Worm (Caenorhabditis elegans) whole organism, L1 larva: ENCODE data around the gene F08D12.3.

Source experiments
- F16B12.6 ChIP-seq: fragments of 150-350 bp; optimal IDR thresholded peaks from 2 replicates; lab custom pipeline; 2014; ENCODE audit warnings: missing biosample characterization, missing genetic modification characterization
- Y116A8C.19 ChIP-seq: sonication (generic microtip); optimal IDR thresholded peaks from 2 replicates; lab custom pipeline; 2016; ENCODE audit warnings: missing compliant biosample characterization, missing genetic modification characterization, borderline replicate concordance
- alr-1 ChIP-seq: fragments of 200-800 bp; sonication (Bioruptor generic); optimal IDR thresholded peaks from 2 replicates; lab custom pipeline; 2018; ENCODE audit warnings: borderline replicate concordance, mild to moderate bottlenecking, missing genetic modification characterization, missing compliant biosample characterization
- blmp-1 ChIP-seq: fragments of 150-350 bp; optimal IDR thresholded peaks from 2 replicates; lab custom pipeline; 2014; ENCODE audit warnings: missing biosample characterization, missing genetic modification characterization
- ceh-63 ChIP-seq: fragments of 200-800 bp; sonication (Bioruptor generic); optimal IDR thresholded peaks from 2 replicates; lab custom pipeline; 2018; ENCODE audit warnings: mild to moderate bottlenecking, missing genetic modification characterization, missing compliant biosample characterization
- ces-1 ChIP-seq: fragments of 150-350 bp; optimal IDR thresholded peaks from 2 replicates; lab custom pipeline; 2014; ENCODE audit warnings: missing biosample characterization, missing genetic modification reagents, missing genetic modification characterization
- efl-3 ChIP-seq: fragments of 200-800 bp; sonication (Bioruptor generic); optimal IDR thresholded peaks from 2 replicates; lab custom pipeline; 2018; ENCODE audit warnings: mild to moderate bottlenecking, missing genetic modification characterization, missing compliant biosample characterization
- egl-13 ChIP-seq: sonication (generic microtip); optimal IDR thresholded peaks from 2 replicates; lab custom pipeline; 2016; ENCODE audit warnings: missing genotype, missing genetic modification reagents, missing genetic modification characterization, missing compliant biosample characterization
- egl-27 ChIP-seq, 2 experiments: fragments of 150-350 bp in 1 of 2; sonication (generic microtip); optimal IDR thresholded peaks; 3 replicates each; lab custom pipeline; 2017 to 2018; ENCODE audit warnings: missing biosample characterization in 2 of 2, missing genetic modification characterization in 2 of 2, missing genetic modification reagents in 2 of 2
- elt-2 ChIP-seq: sonication (generic microtip); optimal IDR thresholded peaks from 2 replicates; lab custom pipeline; 2016; ENCODE audit warnings: missing genetic modification characterization, mild to moderate bottlenecking, inconsistent platforms, missing compliant biosample characterization, missing genetic modification reagents
- elt-3 ChIP-seq, 6 experiments: fragments of 150-350 bp in 1 of 6; sonication (generic microtip); optimal IDR thresholded peaks; 2 replicates each; lab custom pipeline; 2017 to 2018; ENCODE audit warnings: missing biosample characterization in 6 of 6, missing genetic modification characterization in 6 of 6, inconsistent platforms in 1 of 6
- ets-5 ChIP-seq: fragments of 200-800 bp; sonication (Bioruptor generic); IDR thresholded peaks from 2 replicates; pipeline ENCODE4 v1.3.6; 2022; ENCODE audit warnings: missing genetic modification characterization, missing compliant biosample characterization
- grh-1 ChIP-seq: fragments of 200-800 bp; sonication (Bioruptor generic); IDR thresholded peaks from 2 replicates; pipeline ENCODE4 v1.3.6; 2022; ENCODE audit warnings: missing genetic modification reagents, missing genetic modification characterization, missing compliant biosample characterization
- hpl-2 ChIP-seq: fragments of 150-350 bp; optimal IDR thresholded peaks from 2 replicates; lab custom pipeline; 2014; ENCODE audit warnings: missing biosample characterization, missing genetic modification reagents, missing genetic modification characterization
- irx-1 ChIP-seq: sonication (generic microtip); optimal IDR thresholded peaks from 2 replicates; lab custom pipeline; 2016; ENCODE audit warnings: missing genetic modification characterization, missing compliant biosample characterization
- isw-1 ChIP-seq: fragments of 200-800 bp; sonication (Bioruptor generic); IDR thresholded peaks from 2 replicates; pipeline ENCODE4 v1.3.6; 2022; ENCODE audit warnings: missing genetic modification characterization, missing compliant biosample characterization
- lin-13 ChIP-seq: fragments of 150-350 bp; optimal IDR thresholded peaks from 2 replicates; lab custom pipeline; 2014; ENCODE audit warnings: missing biosample characterization, missing genetic modification reagents, missing genetic modification characterization
- lin-15B ChIP-seq: fragments of 150-350 bp; sonication (generic microtip); optimal IDR thresholded peaks from 3 replicates; lab custom pipeline; 2014; ENCODE audit warnings: missing biosample characterization, missing genetic modification characterization
- lin-39 ChIP-seq: fragments of 150-350 bp; optimal IDR thresholded peaks from 2 replicates; lab custom pipeline; 2014; ENCODE audit warnings: missing biosample characterization, missing genetic modification reagents, missing genetic modification characterization
- mdl-1 ChIP-seq, 2 experiments: fragments of 150-350 bp; optimal IDR thresholded peaks; 2 replicates each; lab custom pipeline; 2014 to 2017; ENCODE audit warnings: missing biosample characterization in 2 of 2, missing genetic modification characterization in 2 of 2, inconsistent platforms in 1 of 2
- mef-2 ChIP-seq: fragments of 150-350 bp; optimal IDR thresholded peaks from 2 replicates; lab custom pipeline; 2014; ENCODE audit warnings: missing biosample characterization, missing genetic modification characterization
- nhr-11 ChIP-seq: fragments of 150-350 bp; optimal IDR thresholded peaks from 2 replicates; lab custom pipeline; 2014; ENCODE audit warnings: missing biosample characterization, missing genetic modification characterization
- nhr-12 ChIP-seq: sonication (generic microtip); optimal IDR thresholded peaks from 2 replicates; lab custom pipeline; 2017; ENCODE audit warnings: missing biosample characterization, missing genetic modification characterization
- nhr-20 ChIP-seq: sonication (generic microtip); optimal IDR thresholded peaks from 2 replicates; lab custom pipeline; 2016; ENCODE audit warnings: mild to moderate bottlenecking, missing genetic modification characterization, missing compliant biosample characterization
- nhr-237 ChIP-seq: fragments of 150-350 bp; optimal IDR thresholded peaks from 2 replicates; lab custom pipeline; 2014; ENCODE audit warnings: missing biosample characterization, missing genetic modification characterization
- nhr-28 ChIP-seq: fragments of 150-350 bp; optimal IDR thresholded peaks from 2 replicates; lab custom pipeline; 2014; ENCODE audit warnings: missing biosample characterization, missing genetic modification characterization
- nhr-71 ChIP-seq: sonication (generic microtip); optimal IDR thresholded peaks from 2 replicates; lab custom pipeline; 2016; ENCODE audit warnings: mild to moderate bottlenecking, missing genetic modification characterization, moderate library complexity, missing compliant biosample characterization
- nhr-76 ChIP-seq: sonication (generic microtip); optimal IDR thresholded peaks from 2 replicates; lab custom pipeline; 2017; ENCODE audit warnings: missing biosample characterization, missing genetic modification characterization
- nhr-77 ChIP-seq: fragments of 150-350 bp; optimal IDR thresholded peaks from 2 replicates; lab custom pipeline; 2014; ENCODE audit warnings: missing biosample characterization, missing genetic modification characterization
- nhr-84 ChIP-seq: sonication (generic microtip); optimal IDR thresholded peaks from 2 replicates; lab custom pipeline; 2017; ENCODE audit warnings: missing biosample characterization, missing genetic modification characterization
- nhr-85 ChIP-seq: sonication (generic microtip); peaks from one replicate; lab custom pipeline; 2016; ENCODE audit warnings: missing genetic modification characterization, inconsistent platforms, missing compliant biosample characterization
- pax-3 ChIP-seq: fragments of 200-800 bp; sonication (Bioruptor generic); optimal IDR thresholded peaks from 2 replicates; lab custom pipeline; 2018; ENCODE audit warnings: mild to moderate bottlenecking, missing genetic modification characterization, moderate library complexity, missing compliant biosample characterization
- pqm-1 ChIP-seq: sonication (generic microtip); optimal IDR thresholded peaks from 3 replicates; lab custom pipeline; 2017; ENCODE audit warnings: missing biosample characterization, missing genetic modification characterization
- rnt-1 ChIP-seq: sonication (generic microtip); optimal IDR thresholded peaks from 2 replicates; lab custom pipeline; 2016; ENCODE audit warnings: mild to moderate bottlenecking, missing genetic modification characterization, moderate library complexity, missing compliant biosample characterization
- skn-1 ChIP-seq: fragments of 150-350 bp; optimal IDR thresholded peaks from 2 replicates; lab custom pipeline; 2014; ENCODE audit warnings: missing biosample characterization, missing genetic modification characterization
- snu-23 ChIP-seq: sonication (generic microtip); optimal IDR thresholded peaks from 2 replicates; lab custom pipeline; 2016; ENCODE audit warnings: missing genetic modification characterization, missing compliant biosample characterization
- sptf-1 ChIP-seq: fragments of 150-350 bp; optimal IDR thresholded peaks from 2 replicates; lab custom pipeline; 2014; ENCODE audit warnings: missing biosample characterization, missing genetic modification characterization
- swsn-7 ChIP-seq: sonication (generic microtip); optimal IDR thresholded peaks from 2 replicates; lab custom pipeline; 2016; ENCODE audit warnings: missing genetic modification characterization, missing compliant biosample characterization
- unc-62 ChIP-seq: fragments of 150-350 bp; optimal IDR thresholded peaks from 2 replicates; lab custom pipeline; 2014; ENCODE audit warnings: missing biosample characterization, missing genetic modification reagents, missing genetic modification characterization
- unc-86 ChIP-seq: sonication (generic microtip); optimal IDR thresholded peaks from 2 replicates; lab custom pipeline; 2016; ENCODE audit warnings: missing genetic modification characterization, missing compliant biosample characterization
- xbp-1 ChIP-seq: sonication (generic microtip); optimal IDR thresholded peaks from 2 replicates; lab custom pipeline; 2016; ENCODE audit warnings: missing genetic modification characterization, missing compliant biosample characterization
- zip-4 ChIP-seq: fragments of 200-800 bp; sonication (Bioruptor generic); optimal IDR thresholded peaks from 2 replicates; lab custom pipeline; 2018; ENCODE audit warnings: mild to moderate bottlenecking, missing genetic modification characterization, moderate library complexity, missing compliant biosample characterization

Gene F08D12.3

ce11 chrII:2766331-2766730 is 13.0 kb upstream of the F08D12.3 start, which contains the start of gene F08D12.15:
TSS of gene F08D12.15 (plus strand) at chrII:2766631.
- TF ChIP-seq lin-39 (no peak), nhr-28 (tag; lab: Kevin White, UChicago) (no peak), F16B12.6 (tag; lab: Kevin White, UChicago) (no peak), nhr-12 (tag; lab: Kevin White, UChicago) (no peak), unc-62 (GFP tag; lab: Kevin White, UChicago) (no peak), sptf-1 (tag; lab: Kevin White, UChicago) (no peak), nhr-77 (tag; lab: Kevin White, UChicago) (no peak), irx-1 (tag; lab: Kevin White, UChicago) (no peak), unc-86 (tag; lab: Kevin White, UChicago) (no peak), egl-13 (tag; lab: Kevin White, UChicago) (no peak), egl-27 (tag; optimal IDR thresholded peaks at IDR 0.05; lab: Kevin White, UChicago) (no peak), nhr-237 (no peak), lin-13 (GFP tag; lab: Kevin White, UChicago) (no peak), efl-3 (GFP tag; lab: Kevin White, UChicago) (no peak), elt-2 (tag; lab: Kevin White, UChicago) (no peak), snu-23 (no peak), zip-4 (no peak)

DNA sequence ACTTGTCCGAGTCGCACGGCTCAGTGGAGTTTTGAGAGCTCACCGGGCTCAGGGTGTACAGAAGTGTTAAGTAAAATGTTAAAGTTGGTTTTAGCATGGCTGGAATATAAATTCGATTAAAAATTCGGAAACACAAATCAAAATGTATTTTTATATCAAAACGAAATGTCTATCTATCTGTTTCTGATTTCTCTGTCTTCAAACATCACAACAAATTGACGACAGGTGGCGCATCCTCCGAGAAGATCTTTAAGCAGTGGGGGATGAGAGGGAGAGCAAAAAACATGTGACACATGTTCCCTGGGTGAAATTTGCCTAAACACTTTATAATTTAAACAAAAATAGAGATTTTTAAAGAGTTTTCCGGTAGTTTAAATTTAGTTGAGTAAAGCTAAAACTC is 10.3 kb upstream of the F08D12.3 start, which contains the start of gene F08D12.7:
Gene F08D12.7, minus strand, starts transcription at position 101 of the 400 bp plus-strand sequence.
- no peak for TF ChIP-seq snu-23
- TF ChIP-seq lin-15B: no peak
- TF ChIP-seq ceh-63 (GFP tag; lab: Kevin White, UChicago): no peak
- no peak for TF ChIP-seq lin-39
- peak; percentile 8 for TF ChIP-seq rnt-1 (tag; lab: Kevin White, UChicago)
- no peak for TF ChIP-seq skn-1

ce11 chrII:2770788-2771187 is 8.6 kb upstream of the F08D12.3 start, which contains the start of gene fbxb-105:
TSS of gene fbxb-105 (minus strand) at chrII:2770888.
- no peak for TF ChIP-seq pqm-1 (tag; lab: Kevin White, UChicago)
- no peak for TF ChIP-seq elt-3 (tag; optimal IDR thresholded peaks at IDR 0.05; lab: Kevin White, UChicago)
- TF ChIP-seq unc-62 (GFP tag; lab: Kevin White, UChicago): no peak
- no peak for TF ChIP-seq isw-1 (GFP tag; lab: Robert Waterston, UW)
- no peak for TF ChIP-seq xbp-1 (tag; lab: Kevin White, UChicago)
- no peak for TF ChIP-seq mdl-1 (tag; optimal IDR thresholded peaks at IDR 0.05; lab: Kevin White, UChicago)
- no peak for TF ChIP-seq sptf-1 (tag; lab: Kevin White, UChicago)
- no peak for TF ChIP-seq swsn-7 (tag; lab: Kevin White, UChicago)
- no peak for TF ChIP-seq nhr-11 (tag; lab: Kevin White, UChicago)
- TF ChIP-seq nhr-76 (tag; lab: Kevin White, UChicago): no peak
- no peak for TF ChIP-seq mef-2 (tag; lab: Kevin White, UChicago)
- no peak for TF ChIP-seq nhr-28 (tag; lab: Kevin White, UChicago)
- no peak for TF ChIP-seq nhr-71 (tag; lab: Kevin White, UChicago)
- no peak for TF ChIP-seq Y116A8C.19 (tag; lab: Kevin White, UChicago)
- TF ChIP-seq rnt-1 (tag; lab: Kevin White, UChicago): no peak
- no peak for TF ChIP-seq skn-1

ce11 chrII:2772166-2772565 is 7.2 kb upstream of the F08D12.3 start, which contains the start of gene sdz-10:
TSS of gene sdz-10 (minus strand) at chrII:2772266.
- TF ChIP-seq nhr-84 (tag; lab: Kevin White, UChicago) (no peak), pax-3 (no peak), hpl-2 (GFP tag; lab: Kevin White, UChicago) (no peak), nhr-77 (tag; lab: Kevin White, UChicago) (no peak), blmp-1 (tag; lab: Kevin White, UChicago) (no peak), nhr-237 (no peak), elt-3 (tag; optimal IDR thresholded peaks at IDR 0.05; lab: Kevin White, UChicago) (no peak), ces-1 (GFP tag; lab: Kevin White, UChicago) (no peak), grh-1 (GFP tag; lab: Robert Waterston, UW) (no peak), nhr-85 (tag; lab: Kevin White, UChicago) (no peak), alr-1 (tag; lab: Kevin White, UChicago) (no peak), nhr-11 (tag; lab: Kevin White, UChicago) (no peak), ets-5 (GFP tag; lab: Robert Waterston, UW) (no peak), nhr-20 (tag; lab: Kevin White, UChicago) (no peak)
